Worm (Caenorhabditis elegans): ENCODE results near the gene prmn-1.

DNA sequence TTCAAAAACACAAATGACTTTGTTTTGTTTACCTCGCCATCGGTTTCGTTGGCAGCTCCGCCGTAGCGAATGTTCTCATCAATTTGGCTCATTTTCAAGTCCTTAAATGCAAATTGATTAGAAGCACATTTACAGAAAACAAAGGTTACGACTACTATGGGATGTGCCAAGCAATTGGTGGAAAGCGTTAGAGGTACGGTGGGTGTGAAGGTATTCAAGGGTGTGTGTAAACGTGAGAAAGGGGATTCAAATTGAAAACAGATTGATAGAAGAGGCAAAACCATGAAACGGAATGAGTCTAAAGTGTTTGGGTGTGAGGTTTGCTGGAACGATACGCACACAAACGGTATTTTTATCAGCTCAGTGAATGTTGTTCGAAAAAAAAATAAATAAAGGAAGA lies 7.5 kb upstream of the prmn-1 start, which contains the start of gene tni-1:
- no peak for TF ChIP-seq R02D3.7 (tag; optimal IDR thresholded peaks at IDR 0.05)
- no peak for TF ChIP-seq nhr-10 (tag; optimal IDR thresholded peaks at IDR 0.05)
- no peak for TF ChIP-seq mab-5 (tag; optimal IDR thresholded peaks at IDR 0.05)
- no peak for TF ChIP-seq unc-62 (GFP tag; optimal IDR thresholded peaks at IDR 0.05)
- no peak for TF ChIP-seq elt-1 (tag; optimal IDR thresholded peaks at IDR 0.05)
- no peak for TF ChIP-seq crh-2 (tag; optimal IDR thresholded peaks at IDR 0.05)
- TF ChIP-seq fos-1 (tag; optimal IDR thresholded peaks at IDR 0.05) = no peak
- TF ChIP-seq ama-1 (optimal IDR thresholded peaks at IDR 0.05) = no peak
- no peak for TF ChIP-seq skn-1 (tag; optimal IDR thresholded peaks at IDR 0.05)
- no peak for TF ChIP-seq egl-27 (tag; optimal IDR thresholded peaks at IDR 0.05)
- TF ChIP-seq dmd-4 (tag; optimal IDR thresholded peaks at IDR 0.05) = no peak
- TF ChIP-seq lin-13 (GFP tag; optimal IDR thresholded peaks at IDR 0.05) = no peak
- no peak for TF ChIP-seq aly-2 (tag; optimal IDR thresholded peaks at IDR 0.05)
